Worm (Caenorhabditis elegans) whole organism, L3 larva: ENCODE data around the gene egl-10.

Experiments used
- aly-2 ChIP-seq: fragments of 150-350 bp; optimal IDR thresholded peaks from 2 replicates; lab custom pipeline; 2014; ENCODE audit warnings: missing biosample characterization, missing genetic modification characterization
- ceh-82 ChIP-seq: fragments of 150-350 bp; optimal IDR thresholded peaks from 2 replicates; lab custom pipeline; 2014; ENCODE audit warnings: missing biosample characterization, missing genetic modification characterization
- elt-1 ChIP-seq: fragments of 150-350 bp; optimal IDR thresholded peaks from 2 replicates; lab custom pipeline; 2014; ENCODE audit warnings: missing biosample characterization, missing genetic modification characterization
- jun-1 ChIP-seq: fragments of 150-350 bp; optimal IDR thresholded peaks from 2 replicates; lab custom pipeline; 2014; ENCODE audit warnings: missing biosample characterization, missing genetic modification reagents, missing genetic modification characterization
- unc-39 ChIP-seq: sonication (generic microtip); optimal IDR thresholded peaks from 4 replicates; lab custom pipeline; 2017; ENCODE audit warnings: missing biosample characterization, missing genetic modification characterization
- ztf-11 ChIP-seq: fragments of 150-350 bp; optimal IDR thresholded peaks from 2 replicates; lab custom pipeline; 2014; ENCODE audit warnings: missing biosample characterization, missing genetic modification characterization

DNA sequence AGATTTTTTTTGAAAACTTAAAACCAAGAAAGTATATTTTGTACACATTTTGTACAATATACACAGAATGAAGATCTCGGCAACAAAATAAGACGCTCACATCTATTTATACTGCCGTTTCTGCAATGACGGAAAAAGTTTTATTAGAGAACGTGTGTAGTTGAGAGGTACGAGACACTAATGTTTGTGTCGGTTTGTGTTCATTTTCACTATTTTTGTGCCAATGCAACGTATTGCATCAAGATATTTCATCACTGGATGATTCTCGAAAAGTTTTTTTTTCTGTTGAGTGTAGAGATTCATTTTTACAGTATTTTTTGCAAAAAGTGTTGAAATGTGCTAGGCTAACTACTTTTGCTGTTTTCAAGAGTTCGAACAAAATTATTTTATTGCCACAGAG is 53.8 kb downstream of the egl-10 start:
- TF ChIP-seq elt-1 (no peak), jun-1 (tag; lab: Kevin White, UChicago) (no peak), ztf-11 (tag; lab: Kevin White, UChicago) (no peak), unc-39 (tag; lab: Kevin White, UChicago) (no peak), ceh-82 (tag; lab: Kevin White, UChicago) (no peak), aly-2 (tag; lab: Kevin White, UChicago) (no peak)
